Worm (Caenorhabditis elegans) whole organism, L2 larva: ENCODE data around the gene EEED8.15.

Experiments used
- fos-1 ChIP-seq: fragments of 150-350 bp; optimal IDR thresholded peaks from 2 replicates; lab custom pipeline; 2014; ENCODE audit warnings: missing biosample characterization, missing genetic modification characterization
- gmeb-1 ChIP-seq: fragments of 150-350 bp; optimal IDR thresholded peaks from 2 replicates; lab custom pipeline; 2014; ENCODE audit warnings: missing biosample characterization, missing genetic modification characterization
- lin-39 ChIP-seq: fragments of 150-350 bp; optimal IDR thresholded peaks from 2 replicates; lab custom pipeline; 2014; ENCODE audit warnings: missing biosample characterization, missing genetic modification reagents, missing genetic modification characterization
- nhr-12 ChIP-seq: fragments of 150-350 bp; optimal IDR thresholded peaks from 2 replicates; lab custom pipeline; 2014; ENCODE audit warnings: missing biosample characterization, missing genetic modification characterization
- nhr-77 ChIP-seq: fragments of 150-350 bp; optimal IDR thresholded peaks from 2 replicates; lab custom pipeline; 2014; ENCODE audit warnings: missing biosample characterization, missing genetic modification characterization
- snpc-4 ChIP-seq: fragments of 150-350 bp; optimal IDR thresholded peaks from 2 replicates; lab custom pipeline; 2014; ENCODE audit warnings: missing biosample characterization, missing genetic modification characterization
- unc-55 ChIP-seq: fragments of 150-350 bp; sonication (generic microtip); optimal IDR thresholded peaks from 3 replicates; lab custom pipeline; 2014; ENCODE audit warnings: missing biosample characterization, missing genetic modification reagents, missing genetic modification characterization
- ztf-11 ChIP-seq: sonication (generic microtip); optimal IDR thresholded peaks from 2 replicates; lab custom pipeline; 2017; ENCODE audit warnings: missing biosample characterization, missing genetic modification characterization

- TF ChIP-seq unc-55 (GFP tag; lab: Kevin White, UChicago) (no peak), gmeb-1 (tag; lab: Kevin White, UChicago) (no peak), snpc-4 (tag; lab: Kevin White, UChicago) (no peak), lin-39 (tag; lab: Kevin White, UChicago) (no peak), fos-1 (no peak), nhr-77 (tag; lab: Kevin White, UChicago) (no peak), ztf-11 (no peak), nhr-12 (no peak)
Measured at ce11 chrII:5408924-5409323, 10.1 kb upstream of the EEED8.15 start, which contains the start of the genes EEED8.12 and EEED8.4.
